Worm (Caenorhabditis elegans) whole organism, late embryonic: ENCODE results near the gene rsp-3.

ENCODE experiments used
- C08G9.2 ChIP-seq: sonication (generic microtip); optimal IDR thresholded peaks from 2 replicates; lab custom pipeline; 2016; ENCODE audit warnings: mild to moderate bottlenecking, missing genetic modification characterization, moderate library complexity, missing compliant biosample characterization
- C38D4.7 ChIP-seq: fragments of 200-800 bp; sonication (Bioruptor generic); optimal IDR thresholded peaks from 2 replicates; lab custom pipeline; 2018; ENCODE audit warnings: mild to moderate bottlenecking, missing genetic modification characterization, moderate library complexity, missing compliant biosample characterization
- F13H6.1 ChIP-seq: sonication (generic microtip); optimal IDR thresholded peaks from 2 replicates; lab custom pipeline; 2016; ENCODE audit warnings: missing genetic modification characterization, missing compliant biosample characterization
- K02D7.2 ChIP-seq: sonication (generic microtip); optimal IDR thresholded peaks from 2 replicates; lab custom pipeline; 2017; ENCODE audit warnings: mild to moderate bottlenecking, missing genetic modification characterization, missing compliant biosample characterization
- K09A11.1 ChIP-seq: sonication (generic microtip); optimal IDR thresholded peaks from 2 replicates; lab custom pipeline; 2017; ENCODE audit warnings: antibody characterized with exemption, mild to moderate bottlenecking, missing genetic modification characterization, missing compliant biosample characterization; ENCODE audit not compliant: insufficient read depth
- T23F11.4 ChIP-seq: fragments of 200-800 bp; sonication (Bioruptor generic); optimal IDR thresholded peaks from 2 replicates; lab custom pipeline; 2018; ENCODE audit warnings: mild to moderate bottlenecking, missing genetic modification characterization, missing compliant biosample characterization
- Y22D7AL.16 ChIP-seq: sonication (generic microtip); optimal IDR thresholded peaks from 2 replicates; lab custom pipeline; 2016; ENCODE audit warnings: missing genetic modification characterization, missing compliant biosample characterization
- ahr-1 ChIP-seq: sonication (generic microtip); optimal IDR thresholded peaks from 2 replicates; lab custom pipeline; 2016; ENCODE audit warnings: missing genetic modification characterization, missing compliant biosample characterization
- ama-1 ChIP-seq: fragments of 150-350 bp; optimal IDR thresholded peaks from 2 replicates; lab custom pipeline; 2014
- ceh-14 ChIP-seq: sonication (generic microtip); optimal IDR thresholded peaks from 2 replicates; lab custom pipeline; 2016; ENCODE audit warnings: missing genotype, missing genetic modification characterization, missing compliant biosample characterization
- ceh-19 ChIP-seq: fragments of 200-800 bp; sonication (Bioruptor generic); optimal IDR thresholded peaks from 2 replicates; lab custom pipeline; 2018; ENCODE audit warnings: mild to moderate bottlenecking, missing genetic modification characterization, missing compliant biosample characterization
- ceh-2 ChIP-seq: sonication (generic microtip); optimal IDR thresholded peaks from 2 replicates; lab custom pipeline; 2016; ENCODE audit warnings: missing genotype, missing genetic modification characterization, missing compliant biosample characterization
- ceh-22 ChIP-seq: sonication (generic microtip); optimal IDR thresholded peaks from 2 replicates; lab custom pipeline; 2017; ENCODE audit warnings: missing biosample characterization, missing genetic modification characterization
- ceh-31 ChIP-seq: sonication (generic microtip); optimal IDR thresholded peaks from 2 replicates; lab custom pipeline; 2016; ENCODE audit warnings: missing genetic modification characterization, missing compliant biosample characterization
- ceh-45 ChIP-seq: fragments of 200-800 bp; sonication (Bioruptor generic); IDR thresholded peaks from 2 replicates; pipeline ENCODE4 v1.3.6; 2022; ENCODE audit warnings: missing genetic modification reagents, missing genetic modification characterization, missing compliant biosample characterization
- ceh-48 ChIP-seq: sonication (generic microtip); optimal IDR thresholded peaks from 2 replicates; lab custom pipeline; 2016; ENCODE audit warnings: missing genetic modification characterization, inconsistent platforms, missing compliant biosample characterization
- ceh-6 ChIP-seq: fragments of 200-800 bp; sonication (Bioruptor generic); optimal IDR thresholded peaks from 2 replicates; lab custom pipeline; 2018; ENCODE audit warnings: mild to moderate bottlenecking, missing genetic modification characterization, missing compliant biosample characterization
- che-1 ChIP-seq: sonication (generic microtip); optimal IDR thresholded peaks from 2 replicates; lab custom pipeline; 2016; ENCODE audit warnings: mild to moderate bottlenecking, missing genetic modification characterization, missing compliant biosample characterization
- ets-4 ChIP-seq: sonication (generic microtip); optimal IDR thresholded peaks from 2 replicates; lab custom pipeline; 2016; ENCODE audit warnings: missing genetic modification characterization, missing compliant biosample characterization
- eyg-1 ChIP-seq: sonication (generic microtip); optimal IDR thresholded peaks from 2 replicates; lab custom pipeline; 2016; ENCODE audit warnings: missing genotype, missing genetic modification characterization, missing compliant biosample characterization
- fax-1 ChIP-seq: sonication (generic microtip); optimal IDR thresholded peaks from 2 replicates; lab custom pipeline; 2016; ENCODE audit warnings: missing genotype, missing genetic modification characterization, missing compliant biosample characterization
- fkh-6 ChIP-seq: sonication (generic microtip); optimal IDR thresholded peaks from 2 replicates; lab custom pipeline; 2016; ENCODE audit warnings: missing genetic modification characterization, missing compliant biosample characterization
- gmeb-2 ChIP-seq: sonication (generic microtip); optimal IDR thresholded peaks from 2 replicates; lab custom pipeline; 2016; ENCODE audit warnings: missing genetic modification characterization, inconsistent platforms, missing compliant biosample characterization
- hlh-15 ChIP-seq: sonication (generic microtip); optimal IDR thresholded peaks from 2 replicates; lab custom pipeline; 2016; ENCODE audit warnings: missing genetic modification characterization, missing compliant biosample characterization
- hlh-30 ChIP-seq: sonication (generic microtip); optimal IDR thresholded peaks from 2 replicates; lab custom pipeline; 2017; ENCODE audit warnings: antibody characterized with exemption, missing genetic modification characterization, missing compliant biosample characterization; ENCODE audit not compliant: insufficient read depth
- lim-6 ChIP-seq: sonication (generic microtip); optimal IDR thresholded peaks from 2 replicates; lab custom pipeline; 2016; ENCODE audit warnings: missing genetic modification characterization, missing compliant biosample characterization
- lin-11 ChIP-seq: fragments of 200-800 bp; sonication (Bioruptor generic); optimal IDR thresholded peaks from 2 replicates; lab custom pipeline; 2018; ENCODE audit warnings: mild to moderate bottlenecking, missing genetic modification characterization, missing compliant biosample characterization
- madf-2 ChIP-seq: sonication (generic microtip); optimal IDR thresholded peaks from 2 replicates; lab custom pipeline; 2017; ENCODE audit warnings: missing genetic modification characterization, missing compliant biosample characterization
- nfya-1 ChIP-seq: sonication (generic microtip); optimal IDR thresholded peaks from 2 replicates; lab custom pipeline; 2017; ENCODE audit warnings: missing genetic modification characterization, mild to moderate bottlenecking, missing compliant biosample characterization, antibody characterized with exemption, moderate library complexity
- nhr-232 ChIP-seq: sonication (generic microtip); optimal IDR thresholded peaks from 2 replicates; lab custom pipeline; 2016; ENCODE audit warnings: missing genetic modification characterization, missing compliant biosample characterization
- odd-2 ChIP-seq: sonication (generic microtip); optimal IDR thresholded peaks from 2 replicates; lab custom pipeline; 2017; ENCODE audit warnings: antibody characterized with exemption, mild to moderate bottlenecking, missing genetic modification characterization, missing compliant biosample characterization
- pag-3 ChIP-seq: sonication (generic microtip); optimal IDR thresholded peaks from 2 replicates; lab custom pipeline; 2016; ENCODE audit warnings: missing compliant biosample characterization, missing genetic modification characterization, borderline replicate concordance
- pat-9 ChIP-seq: fragments of 200-800 bp; sonication (Bioruptor generic); optimal IDR thresholded peaks from 2 replicates; lab custom pipeline; 2018; ENCODE audit warnings: mild to moderate bottlenecking, missing genetic modification characterization, moderate library complexity, missing compliant biosample characterization
- pax-1 ChIP-seq: fragments of 150-350 bp; optimal IDR thresholded peaks from 2 replicates; lab custom pipeline; 2014; ENCODE audit warnings: missing biosample characterization, missing genetic modification characterization
- pqm-1 ChIP-seq: sonication (generic microtip); optimal IDR thresholded peaks from 2 replicates; lab custom pipeline; 2016; ENCODE audit warnings: missing genetic modification characterization, missing compliant biosample characterization
- pros-1 ChIP-seq: fragments of 150-350 bp; optimal IDR thresholded peaks from 2 replicates; lab custom pipeline; 2014; ENCODE audit warnings: missing biosample characterization, missing genetic modification reagents, missing genetic modification characterization
- ref-2 ChIP-seq: sonication (generic microtip); optimal IDR thresholded peaks from 2 replicates; lab custom pipeline; 2016; ENCODE audit warnings: missing genetic modification characterization, missing compliant biosample characterization
- rnt-1 ChIP-seq: sonication (generic microtip); optimal IDR thresholded peaks from 2 replicates; lab custom pipeline; 2016; ENCODE audit warnings: missing genetic modification characterization, missing compliant biosample characterization
- sox-2 ChIP-seq: fragments of 200-800 bp; sonication (Bioruptor generic); IDR thresholded peaks from 2 replicates; pipeline ENCODE4 v1.3.6; 2022; ENCODE audit warnings: missing genetic modification reagents, missing genetic modification characterization, missing compliant biosample characterization
- sox-4 ChIP-seq: sonication (generic microtip); optimal IDR thresholded peaks from 2 replicates; lab custom pipeline; 2017; ENCODE audit warnings: mild to moderate bottlenecking, missing genetic modification characterization, inconsistent platforms, missing compliant biosample characterization
- tbx-2 ChIP-seq: sonication (generic microtip); optimal IDR thresholded peaks from 2 replicates; lab custom pipeline; 2016; ENCODE audit warnings: missing genetic modification characterization, missing compliant biosample characterization
- tbx-7 ChIP-seq: sonication (generic microtip); optimal IDR thresholded peaks from 2 replicates; lab custom pipeline; 2016; ENCODE audit warnings: missing genotype, missing genetic modification characterization, missing compliant biosample characterization
- ttx-3 ChIP-seq: sonication (generic microtip); optimal IDR thresholded peaks from 2 replicates; lab custom pipeline; 2016; ENCODE audit warnings: missing genetic modification reagents, missing genetic modification characterization, missing compliant biosample characterization
- unc-42 ChIP-seq: sonication (generic microtip); optimal IDR thresholded peaks from 2 replicates; lab custom pipeline; 2016; ENCODE audit warnings: missing genotype, missing genetic modification characterization, missing compliant biosample characterization
- unc-86 ChIP-seq: sonication (generic microtip); optimal IDR thresholded peaks from 2 replicates; lab custom pipeline; 2016; ENCODE audit warnings: missing genetic modification characterization, missing compliant biosample characterization
- zip-5 ChIP-seq: sonication (generic microtip); optimal IDR thresholded peaks from 2 replicates; lab custom pipeline; 2016; ENCODE audit warnings: missing genetic modification characterization, missing compliant biosample characterization

The rsp-3 gene

DNA sequence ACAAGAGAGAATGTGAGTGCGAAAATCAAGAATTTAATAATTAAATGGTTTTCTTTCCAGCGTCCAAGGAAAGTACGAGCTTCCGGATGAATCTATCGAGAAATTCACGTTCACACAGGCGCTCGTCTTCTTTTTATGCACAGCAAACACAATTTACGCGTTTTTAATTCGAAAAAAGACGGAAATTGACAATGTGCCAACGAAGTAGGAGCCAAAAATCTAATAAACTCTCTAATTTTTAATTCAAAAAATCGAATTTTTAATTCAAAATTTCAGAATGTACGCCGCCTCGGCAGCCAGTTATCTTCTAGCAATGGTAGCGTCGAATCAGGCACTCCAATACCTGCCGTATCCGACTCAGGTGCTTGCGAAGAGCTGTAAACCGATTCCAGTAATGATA is 24.0 kb upstream of the rsp-3 start:
- TF ChIP-seq ttx-3 (tag; lab: Kevin White, UChicago) (no peak), nfya-1 (tag; lab: Kevin White, UChicago) (no peak), ceh-14 (tag; lab: Kevin White, UChicago) (no peak), tbx-2 (tag; lab: Kevin White, UChicago) (no peak), pag-3 (tag; lab: Kevin White, UChicago) (no peak), ceh-19 (GFP tag; lab: Kevin White, UChicago) (no peak), ceh-6 (no peak), unc-86 (tag; lab: Kevin White, UChicago) (no peak), lim-6 (no peak), pax-1 (tag; lab: Kevin White, UChicago) (no peak), hlh-30 (tag; lab: Kevin White, UChicago) (no peak), hlh-15 (tag; lab: Kevin White, UChicago) (no peak), ref-2 (tag; lab: Kevin White, UChicago) (no peak)

- no peak for TF ChIP-seq ceh-45 (GFP tag; lab: Robert Waterston, UW)
- TF ChIP-seq pag-3 (tag; lab: Kevin White, UChicago) = no peak
- no peak for TF ChIP-seq gmeb-2 (tag; lab: Kevin White, UChicago)
- no peak for TF ChIP-seq T23F11.4
- TF ChIP-seq ceh-2 (tag; lab: Kevin White, UChicago) = no peak
- no peak for TF ChIP-seq odd-2
- no peak for TF ChIP-seq C08G9.2 (tag; lab: Kevin White, UChicago)
- peak; percentile 32 for TF ChIP-seq nfya-1 (tag; lab: Kevin White, UChicago)
- TF ChIP-seq tbx-7 (tag; lab: Kevin White, UChicago) = no peak
- TF ChIP-seq zip-5 (tag; lab: Kevin White, UChicago) = no peak
- TF ChIP-seq unc-86 (tag; lab: Kevin White, UChicago) = no peak
- no peak for TF ChIP-seq hlh-30 (tag; lab: Kevin White, UChicago)
- no peak for TF ChIP-seq ets-4 (tag; lab: Kevin White, UChicago)
- no peak for TF ChIP-seq ahr-1 (tag; lab: Kevin White, UChicago)
- TF ChIP-seq K02D7.2 (tag; lab: Kevin White, UChicago) = no peak
- TF ChIP-seq pros-1 = no peak
- TF ChIP-seq pqm-1 = no peak
- no peak for TF ChIP-seq sox-2 (GFP tag; lab: Robert Waterston, UW)
- TF ChIP-seq che-1 (tag; lab: Kevin White, UChicago) = no peak
- TF ChIP-seq lim-6 = no peak
- no peak for TF ChIP-seq fax-1 (tag; lab: Kevin White, UChicago)
- TF ChIP-seq ceh-31 (tag; lab: Kevin White, UChicago) = peak; percentile 33
- no peak for TF ChIP-seq K09A11.1
- TF ChIP-seq lin-11 (tag; lab: Kevin White, UChicago) = no peak
- no peak for TF ChIP-seq ama-1 (lab: Kevin White, UChicago)
- TF ChIP-seq ceh-48 (tag; lab: Kevin White, UChicago) = peak; percentile 17
- no peak for TF ChIP-seq F13H6.1 (tag; lab: Kevin White, UChicago)
- TF ChIP-seq rnt-1 (tag; lab: Kevin White, UChicago) = no peak
- no peak for TF ChIP-seq hlh-15 (tag; lab: Kevin White, UChicago)
- no peak for TF ChIP-seq madf-2 (tag; lab: Kevin White, UChicago)
- no peak for TF ChIP-seq C38D4.7 (GFP tag; lab: Kevin White, UChicago)
- peak; percentile 72 for TF ChIP-seq unc-42
- TF ChIP-seq fkh-6 (tag; lab: Kevin White, UChicago) = no peak
- no peak for TF ChIP-seq eyg-1 (tag; lab: Kevin White, UChicago)
- no peak for TF ChIP-seq Y22D7AL.16 (tag; lab: Kevin White, UChicago)
- no peak for TF ChIP-seq pat-9 (tag; lab: Kevin White, UChicago)
- no peak for TF ChIP-seq sox-4 (tag; lab: Kevin White, UChicago)
- peak; percentile 31 for TF ChIP-seq ref-2 (tag; lab: Kevin White, UChicago)
- no peak for TF ChIP-seq ceh-22 (tag; lab: Kevin White, UChicago)
- no peak for TF ChIP-seq nhr-232 (tag; lab: Kevin White, UChicago)
- TF ChIP-seq tbx-2 (tag; lab: Kevin White, UChicago) = no peak
Measured at ce11 chrIII:12711217-12711616, 23.5 kb upstream of the rsp-3 start, which contains the start of gene hut-1. hut-1 (plus strand) TSS chrIII:12711560.
